Fruit fly (Drosophila melanogaster) whole organism, prepupa: ENCODE measurements around the gene TfIIA-S.

Experiments
- Blimp-1 ChIP-seq: fragments of 200-800 bp; sonication (Bioruptor generic); optimal IDR thresholded peaks from 3 replicates; lab custom pipeline; 2017; ENCODE audit warnings: missing biosample characterization, missing genetic modification characterization, mild to moderate bottlenecking, moderate library complexity, missing genetic modification reagents
- CG10631 ChIP-seq: fragments of 200-800 bp; sonication (Bioruptor generic); optimal IDR thresholded peaks from 2 replicates; lab custom pipeline; 2016; ENCODE audit warnings: missing biosample characterization, missing genetic modification characterization
- CG10669 ChIP-seq: fragments of 200-800 bp; sonication (Bioruptor generic); optimal IDR thresholded peaks from 3 replicates; lab custom pipeline; 2018; ENCODE audit warnings: missing biosample characterization, mild to moderate bottlenecking, missing genetic modification characterization, moderate library complexity
- CG11294 ChIP-seq: fragments of 200-800 bp; sonication (Bioruptor generic); IDR thresholded peaks from 2 replicates; pipeline ENCODE4 v1.3.6; 2022; ENCODE audit warnings: missing biosample characterization, missing genetic modification characterization
- CG11762 ChIP-seq: fragments of 200-800 bp; sonication (Bioruptor generic); optimal IDR thresholded peaks from 3 replicates; lab custom pipeline; 2016; ENCODE audit warnings: missing biosample characterization, missing genetic modification characterization; ENCODE audit not compliant: insufficient read depth
- CG11902 ChIP-seq: fragments of 200-800 bp; sonication (Bioruptor generic); optimal IDR thresholded peaks from 3 replicates; lab custom pipeline; 2016; ENCODE audit warnings: missing biosample characterization, missing genetic modification characterization
- CG15336 ChIP-seq: fragments of 200-800 bp; sonication (Bioruptor generic); IDR thresholded peaks from 2 replicates; pipeline ENCODE4 v1.3.6; 2022; ENCODE audit warnings: missing biosample characterization, missing genetic modification characterization
- CG1621 ChIP-seq: fragments of 200-800 bp; sonication (Bioruptor generic); optimal IDR thresholded peaks from 3 replicates; lab custom pipeline; 2018; ENCODE audit warnings: missing biosample characterization, mild to moderate bottlenecking, missing genetic modification characterization
- CG16779 ChIP-seq: fragments of 200-800 bp; sonication (Bioruptor generic); optimal IDR thresholded peaks from 3 replicates; lab custom pipeline; 2017; ENCODE audit warnings: missing biosample characterization, mild to moderate bottlenecking, missing genetic modification characterization
- CG3032 ChIP-seq: fragments of 200-800 bp; optimal IDR thresholded peaks from 2 replicates; lab custom pipeline; 2019; ENCODE audit warnings: missing biosample characterization, mild to moderate bottlenecking, missing genetic modification characterization, moderate library complexity
- CG31627 ChIP-seq: fragments of 200-800 bp; sonication (Bioruptor generic); optimal IDR thresholded peaks from 3 replicates; lab custom pipeline; 2016; ENCODE audit warnings: missing biosample characterization, missing genetic modification characterization
- CG32006 ChIP-seq: fragments of 200-800 bp; sonication (Bioruptor generic); optimal IDR thresholded peaks from 3 replicates; lab custom pipeline; 2017; ENCODE audit warnings: missing biosample characterization, mild to moderate bottlenecking, missing genetic modification characterization
- CG4318 ChIP-seq: fragments of 200-800 bp; sonication (Bioruptor generic); optimal IDR thresholded peaks from 3 replicates; lab custom pipeline; 2017; ENCODE audit warnings: missing biosample characterization, mild to moderate bottlenecking, missing genetic modification characterization
- CG6163 ChIP-seq: fragments of 200-800 bp; sonication (Bioruptor generic); IDR thresholded peaks from 3 replicates; pipeline ENCODE4 v1.3.6; 2022; ENCODE audit warnings: missing biosample characterization, missing genetic modification characterization
- CG6276 ChIP-seq: fragments of 200-800 bp; sonication (Bioruptor generic); optimal IDR thresholded peaks from 2 replicates; lab custom pipeline; 2017; ENCODE audit warnings: missing biosample characterization, mild to moderate bottlenecking, missing genetic modification characterization
- CG6792 ChIP-seq: fragments of 200-800 bp; sonication (Bioruptor generic); optimal IDR thresholded peaks from 3 replicates; lab custom pipeline; 2016; ENCODE audit warnings: missing biosample characterization, missing genetic modification characterization
- CG6808 ChIP-seq: fragments of 200-800 bp; sonication (Bioruptor generic); optimal IDR thresholded peaks from 3 replicates; lab custom pipeline; 2017; ENCODE audit warnings: missing biosample characterization, missing genetic modification characterization, mild to moderate bottlenecking, moderate library complexity, missing genetic modification reagents
- CG6854 ChIP-seq: fragments of 200-800 bp; sonication (Bioruptor generic); optimal IDR thresholded peaks from 2 replicates; lab custom pipeline; 2017; ENCODE audit warnings: missing biosample characterization, mild to moderate bottlenecking, missing genetic modification characterization
- CG8319 ChIP-seq: fragments of 200-800 bp; sonication (Bioruptor generic); optimal IDR thresholded peaks from 3 replicates; lab custom pipeline; 2016; ENCODE audit warnings: missing biosample characterization, missing genetic modification characterization
- CG8632 ChIP-seq: fragments of 200-800 bp; sonication (Bioruptor generic); optimal IDR thresholded peaks from 3 replicates; lab custom pipeline; 2016; ENCODE audit warnings: missing biosample characterization, missing genetic modification characterization
- CG9139 ChIP-seq: fragments of 200-800 bp; sonication (Bioruptor generic); optimal IDR thresholded peaks from 3 replicates; lab custom pipeline; 2017; ENCODE audit warnings: missing biosample characterization, mild to moderate bottlenecking, missing genetic modification characterization
- Eip75B ChIP-seq: fragments of 200-800 bp; sonication (Bioruptor generic); optimal IDR thresholded peaks from 3 replicates; lab custom pipeline; 2016; ENCODE audit warnings: missing biosample characterization, missing genetic modification characterization
- Eip78C ChIP-seq: fragments of 200-800 bp; sonication (Bioruptor generic); peaks from one replicate; lab custom pipeline; 2016; ENCODE audit warnings: missing biosample characterization, missing genetic modification characterization
- Eip93F ChIP-seq: fragments of 200-800 bp; sonication (Bioruptor generic); optimal IDR thresholded peaks from 2 replicates; lab custom pipeline; 2016; ENCODE audit warnings: missing biosample characterization, mild to moderate bottlenecking, missing genetic modification characterization
- Ets96B ChIP-seq: fragments of 200-800 bp; optimal IDR thresholded peaks from 2 replicates; lab custom pipeline; 2019; ENCODE audit warnings: missing biosample characterization, mild to moderate bottlenecking, missing genetic modification characterization, moderate library complexity
- Gug ChIP-seq: fragments of 200-800 bp; sonication (Bioruptor generic); IDR thresholded peaks from 2 replicates; pipeline ENCODE4 v1.3.6; 2022; ENCODE audit warnings: missing biosample characterization, missing genetic modification characterization
- Hr38 ChIP-seq: sonication (Bioruptor generic); optimal IDR thresholded peaks from 2 replicates; lab custom pipeline; 2016; ENCODE audit warnings: missing biosample characterization, missing genetic modification characterization
- Hr39 ChIP-seq: fragments of 200-800 bp; sonication (Bioruptor generic); optimal IDR thresholded peaks from 2 replicates; lab custom pipeline; 2016; ENCODE audit warnings: missing biosample characterization, missing genetic modification characterization
- Hr4 ChIP-seq: fragments of 200-800 bp; sonication (Bioruptor generic); optimal IDR thresholded peaks from 3 replicates; lab custom pipeline; 2016; ENCODE audit warnings: missing biosample characterization, missing genetic modification characterization
- Lpt ChIP-seq: fragments of 200-800 bp; sonication (Bioruptor generic); optimal IDR thresholded peaks from 3 replicates; lab custom pipeline; 2016; ENCODE audit warnings: missing biosample characterization, missing genetic modification characterization
- Met ChIP-seq: fragments of 200-800 bp; sonication (Bioruptor generic); optimal IDR thresholded peaks from 3 replicates; lab custom pipeline; 2016; ENCODE audit warnings: missing biosample characterization, missing genetic modification characterization
- OdsH ChIP-seq: fragments of 200-800 bp; sonication (Bioruptor generic); optimal IDR thresholded peaks from 3 replicates; lab custom pipeline; 2016; ENCODE audit warnings: missing biosample characterization, missing genetic modification characterization
- Smox ChIP-seq: fragments of 200-800 bp; sonication (Bioruptor generic); optimal IDR thresholded peaks from 3 replicates; lab custom pipeline; 2016; ENCODE audit warnings: missing biosample characterization, missing genetic modification characterization
- Sox102F ChIP-seq: fragments of 200-800 bp; sonication (Bioruptor generic); optimal IDR thresholded peaks from 2 replicates; lab custom pipeline; 2016; ENCODE audit warnings: missing biosample characterization, mild to moderate bottlenecking, missing genetic modification characterization
- Sox14 ChIP-seq: fragments of 200-800 bp; sonication (Bioruptor generic); optimal IDR thresholded peaks from 3 replicates; lab custom pipeline; 2016; ENCODE audit warnings: missing biosample characterization, missing genetic modification characterization
- Sox15 ChIP-seq: fragments of 200-800 bp; sonication (Bioruptor generic); optimal IDR thresholded peaks from 3 replicates; lab custom pipeline; 2016; ENCODE audit warnings: missing biosample characterization, missing genetic modification characterization
- acj6 ChIP-seq: fragments of 200-800 bp; sonication (Bioruptor generic); optimal IDR thresholded peaks from 3 replicates; lab custom pipeline; 2016; ENCODE audit warnings: missing biosample characterization, missing genetic modification characterization
- cyc ChIP-seq: fragments of 200-800 bp; sonication (Bioruptor generic); optimal IDR thresholded peaks from 3 replicates; lab custom pipeline; 2016; ENCODE audit warnings: missing biosample characterization, missing genetic modification characterization
- dac ChIP-seq: fragments of 200-800 bp; sonication (Bioruptor generic); optimal IDR thresholded peaks from 2 replicates; lab custom pipeline; 2017; ENCODE audit warnings: missing biosample characterization, mild to moderate bottlenecking, missing genetic modification characterization
- dsx ChIP-seq: fragments of 200-800 bp; optimal IDR thresholded peaks from 3 replicates; lab custom pipeline; 2019; ENCODE audit warnings: missing biosample characterization, mild to moderate bottlenecking, missing genetic modification characterization, moderate library complexity; ENCODE audit not compliant: poor library complexity, severe bottlenecking
- eg ChIP-seq: fragments of 200-800 bp; sonication (Bioruptor generic); IDR thresholded peaks from 3 replicates; pipeline ENCODE4 v1.3.6; 2022; ENCODE audit warnings: missing biosample characterization, missing genetic modification characterization
- esn ChIP-seq: fragments of 200-800 bp; sonication (Bioruptor generic); optimal IDR thresholded peaks from 2 replicates; lab custom pipeline; 2016; ENCODE audit warnings: missing biosample characterization, mild to moderate bottlenecking, missing genetic modification characterization, moderate library complexity
- fd59A ChIP-seq: fragments of 200-800 bp; sonication (Bioruptor generic); optimal IDR thresholded peaks from 2 replicates; lab custom pipeline; 2017; ENCODE audit warnings: missing biosample characterization, mild to moderate bottlenecking, missing genetic modification characterization, missing genetic modification reagents
- fd85E ChIP-seq: fragments of 200-800 bp; sonication (Bioruptor generic); optimal IDR thresholded peaks from 3 replicates; lab custom pipeline; 2016; ENCODE audit warnings: missing biosample characterization, missing genetic modification characterization
- fkh ChIP-seq: fragments of 200-800 bp; sonication (Bioruptor generic); optimal IDR thresholded peaks from 3 replicates; lab custom pipeline; 2017; ENCODE audit warnings: missing biosample characterization, mild to moderate bottlenecking, missing genetic modification characterization, moderate library complexity
- lz ChIP-seq: fragments of 200-800 bp; sonication (Bioruptor generic); optimal IDR thresholded peaks from 3 replicates; lab custom pipeline; 2016; ENCODE audit warnings: missing biosample characterization, missing genetic modification characterization
- net ChIP-seq: fragments of 200-800 bp; sonication (Bioruptor generic); optimal IDR thresholded peaks from 3 replicates; lab custom pipeline; 2016; ENCODE audit warnings: missing biosample characterization, missing genetic modification characterization
- salr ChIP-seq, 2 experiments: fragments of 200-800 bp; sonication (Bioruptor generic); optimal IDR thresholded peaks; 3 replicates each; lab custom pipeline; 2016 to 2018; ENCODE audit warnings: missing biosample characterization in 2 of 2, missing genetic modification characterization in 2 of 2, mild to moderate bottlenecking in 1 of 2
- ss ChIP-seq, 2 experiments: fragments of 200-800 bp; sonication (Bioruptor generic); optimal IDR thresholded peaks; 2 replicates in 1 of 2; 3 replicates in 1 of 2; lab custom pipeline; 2017 to 2018; ENCODE audit warnings: mild to moderate bottlenecking in 2 of 2, missing biosample characterization in 2 of 2, missing genetic modification characterization in 2 of 2, moderate library complexity in 1 of 2
- svp ChIP-seq: fragments of 200-800 bp; sonication (Bioruptor generic); peaks from one replicate; lab custom pipeline; 2016; ENCODE audit warnings: missing biosample characterization, missing genetic modification characterization
- vri ChIP-seq: fragments of 200-800 bp; sonication (Bioruptor generic); optimal IDR thresholded peaks from 3 replicates; lab custom pipeline; 2016; ENCODE audit warnings: missing biosample characterization, mild to moderate bottlenecking, missing genetic modification characterization

The TfIIA-S gene

dm6 chr3R:23877606-23878317 lies 13.1 kb downstream of the TfIIA-S start:
- no peak for TF ChIP-seq Met
- TF ChIP-seq CG6808 (GFP tag; lab: Kevin White, UChicago), result no peak
- no peak for TF ChIP-seq CG10631 (GFP tag; lab: Kevin White, UChicago)
- TF ChIP-seq Hr39 (GFP tag; lab: Kevin White, UChicago), result no peak
- no peak for TF ChIP-seq CG6276 (GFP tag; lab: Kevin White, UChicago)
- TF ChIP-seq ss (GFP tag; optimal IDR thresholded peaks at IDR 0.05; lab: Kevin White, UChicago), result peak; percentile 65 to 66
- TF ChIP-seq Blimp-1 (GFP tag; lab: Kevin White, UChicago), result no peak
- no peak for TF ChIP-seq CG11294 (GFP tag; lab: Robert Waterston, UW)
- no peak for TF ChIP-seq CG8632 (GFP tag; lab: Kevin White, UChicago)
- peak; percentile 53 for TF ChIP-seq CG9139
- TF ChIP-seq vri (GFP tag; lab: Kevin White, UChicago), result no peak
- TF ChIP-seq Eip75B (GFP tag; lab: Kevin White, UChicago), result no peak
- no peak for TF ChIP-seq CG31627 (GFP tag; lab: Kevin White, UChicago)
- TF ChIP-seq CG6792 (GFP tag; lab: Kevin White, UChicago), result no peak
- TF ChIP-seq Ets96B (tag; lab: Kevin White, UChicago), result no peak
- no peak for TF ChIP-seq CG15336 (GFP tag; lab: Robert Waterston, UW)
- TF ChIP-seq CG4318 (GFP tag; lab: Kevin White, UChicago), result no peak
- no peak for TF ChIP-seq Eip78C
- TF ChIP-seq lz (GFP tag; lab: Kevin White, UChicago), result no peak
- TF ChIP-seq CG16779 (tag; lab: Kevin White, UChicago), result no peak
- TF ChIP-seq CG11902 (GFP tag; lab: Kevin White, UChicago), result no peak
- no peak for TF ChIP-seq Sox15 (GFP tag; lab: Kevin White, UChicago)
- no peak for TF ChIP-seq CG8319 (GFP tag; lab: Kevin White, UChicago)
- no peak for TF ChIP-seq CG3032
- peak; percentile 49 for TF ChIP-seq CG6163 (GFP tag; lab: Robert Waterston, UW)
- TF ChIP-seq Hr38, result no peak
- peak in 1 of 2 experiments; percentile 23 for TF ChIP-seq salr (GFP tag; optimal IDR thresholded peaks at IDR 0.05; lab: Kevin White, UChicago)
- TF ChIP-seq cyc (GFP tag; lab: Kevin White, UChicago), result no peak
- TF ChIP-seq Sox102F (GFP tag; lab: Kevin White, UChicago), result no peak
- no peak for TF ChIP-seq CG10669
- TF ChIP-seq acj6, result no peak
- no peak for TF ChIP-seq Hr4 (GFP tag; lab: Kevin White, UChicago)
- no peak for TF ChIP-seq CG11762 (GFP tag; lab: Kevin White, UChicago)
- peak; percentile 48 for TF ChIP-seq CG1621 (tag; lab: Kevin White, UChicago)
- TF ChIP-seq svp (GFP tag; lab: Kevin White, UChicago), result peak; percentile 92
- TF ChIP-seq net, result no peak
- TF ChIP-seq dac (GFP tag; lab: Kevin White, UChicago), result no peak
- TF ChIP-seq Lpt, result no peak
- TF ChIP-seq fd85E (GFP tag; lab: Kevin White, UChicago), result no peak
- peak; percentile 4 for TF ChIP-seq CG6854 (GFP tag; lab: Kevin White, UChicago)
- no peak for TF ChIP-seq Gug (GFP tag; lab: Robert Waterston, UW)
- TF ChIP-seq esn (GFP tag; lab: Kevin White, UChicago), result no peak
- no peak for TF ChIP-seq fd59A
- no peak for TF ChIP-seq Eip93F (GFP tag; lab: Kevin White, UChicago)
- TF ChIP-seq fkh (GFP tag; lab: Kevin White, UChicago), result peak; percentile 62
- no peak for TF ChIP-seq OdsH
- no peak for TF ChIP-seq Smox (GFP tag; lab: Kevin White, UChicago)
- peak; percentile 98 for TF ChIP-seq dsx (GFP tag; lab: Kevin White, UChicago)
- no peak for TF ChIP-seq CG32006
- TF ChIP-seq Sox14 (GFP tag; lab: Kevin White, UChicago), result no peak
- peak; percentile 25; the same call in 1 of the 3 replicates for TF ChIP-seq eg (GFP tag; lab: Robert Waterston, UW)
